Worm (Caenorhabditis elegans) whole organism, early embryonic: Measurements from ENCODE around the gene ssr-2.

Experiments
- F13C5.2 ChIP-seq: sonication (generic microtip); optimal IDR thresholded peaks from 2 replicates; lab custom pipeline; 2017; ENCODE audit warnings: mild to moderate bottlenecking, missing genetic modification characterization, inconsistent platforms, missing compliant biosample characterization
- ama-1 ChIP-seq: fragments of 150-350 bp; optimal IDR thresholded peaks from 2 replicates; lab custom pipeline; 2014
- ceh-13 ChIP-seq: fragments of 200-800 bp; sonication (Bioruptor generic); optimal IDR thresholded peaks from 2 replicates; lab custom pipeline; 2018; ENCODE audit warnings: mild to moderate bottlenecking, missing genetic modification characterization, missing compliant biosample characterization
- flt-1 ChIP-seq: fragments of 200-800 bp; sonication (Bioruptor generic); IDR thresholded peaks from 2 replicates; pipeline ENCODE4 v1.3.6; 2022; ENCODE audit warnings: missing genetic modification characterization, missing compliant biosample characterization
- hmg-4 ChIP-seq: fragments of 200-800 bp; sonication (Bioruptor generic); optimal IDR thresholded peaks from 2 replicates; lab custom pipeline; 2018; ENCODE audit warnings: mild to moderate bottlenecking, missing genetic modification characterization, missing compliant biosample characterization
- hnd-1 ChIP-seq: sonication (generic microtip); optimal IDR thresholded peaks from 2 replicates; lab custom pipeline; 2016; ENCODE audit warnings: missing genetic modification characterization, missing compliant biosample characterization
- sea-1 ChIP-seq: fragments of 200-800 bp; sonication (Bioruptor generic); conservative IDR thresholded peaks from 2 replicates; pipeline ENCODE4 v1.3.6; 2022; ENCODE audit warnings: missing genetic modification characterization, missing compliant biosample characterization
- tbx-11 ChIP-seq: fragments of 200-800 bp; sonication (Bioruptor generic); IDR thresholded peaks from 2 replicates; pipeline ENCODE4 v1.3.6; 2022; ENCODE audit warnings: missing genetic modification characterization, missing compliant biosample characterization
- tra-4 ChIP-seq: sonication (generic microtip); optimal IDR thresholded peaks from 2 replicates; lab custom pipeline; 2017; ENCODE audit warnings: missing genetic modification characterization, missing compliant biosample characterization

ce11 chrX:2853963-2854362 is 26.4 kb upstream of the ssr-2 start:
- TF ChIP-seq ceh-13 (GFP tag; lab: Kevin White, UChicago) (no peak), hmg-4 (GFP tag; lab: Kevin White, UChicago) (no peak), ama-1 (lab: Kevin White, UChicago) (no peak), flt-1 (no peak), tra-4 (tag; lab: Kevin White, UChicago) (no peak), hnd-1 (tag; lab: Kevin White, UChicago) (no peak), tbx-11 (no peak), sea-1 (no peak), F13C5.2 (tag; lab: Kevin White, UChicago) (no peak)
